Fruit fly (Drosophila melanogaster): Measurements from ENCODE around the gene Cmtr1.

Gene Cmtr1

DNA sequence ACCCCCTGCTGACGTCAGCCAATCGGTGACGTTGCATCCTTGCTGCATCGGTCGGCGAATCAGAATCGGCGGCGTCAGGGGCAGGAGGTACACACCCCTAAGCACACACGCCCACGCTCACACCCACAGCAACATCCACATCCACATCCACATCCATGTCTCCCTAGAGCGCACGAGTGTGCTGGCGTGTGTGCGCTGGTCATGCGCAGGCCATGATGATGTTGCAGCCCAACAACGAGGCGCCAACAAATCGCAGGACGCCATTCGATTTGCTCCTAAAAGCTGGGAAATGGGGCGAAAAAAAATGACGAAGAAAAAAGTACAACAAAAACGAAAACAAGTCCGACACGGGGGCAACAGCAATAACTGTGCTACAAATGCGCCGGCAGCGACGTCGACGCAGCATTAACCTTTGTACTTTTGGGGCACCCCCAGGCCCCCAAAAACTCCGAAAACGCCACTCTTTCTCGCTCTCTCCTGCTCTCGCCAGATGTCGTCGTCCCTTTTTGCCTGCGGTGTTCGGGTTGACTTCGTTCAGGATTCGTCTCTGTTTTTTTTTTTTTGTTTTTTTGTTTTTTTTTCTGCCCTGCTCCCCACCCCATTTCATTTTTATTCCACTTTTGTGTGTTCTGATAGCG, 11.7 kb downstream of the Cmtr1 start:
- TF ChIP-seq CG8478 (optimal IDR thresholded peaks at IDR 0.05) (no peak), CTCF (optimal IDR thresholded peaks at IDR 0.05) (no peak)

dm6 chrX:4075430-4075829, 25.4 kb downstream of the Cmtr1 start, which contains the start of gene CG43689:
Gene CG43689, plus strand, starts transcription at chrX:4075743.
- no peak for TF ChIP-seq CTCF (optimal IDR thresholded peaks at IDR 0.05)
- no peak for TF ChIP-seq CG8478 (optimal IDR thresholded peaks at IDR 0.05)

dm6 chrX:4061502-4061901, 39.3 kb downstream of the Cmtr1 start:
- no peak for TF ChIP-seq CTCF (optimal IDR thresholded peaks at IDR 0.05)
- no peak for TF ChIP-seq CG8478 (optimal IDR thresholded peaks at IDR 0.05)
